Worm (Caenorhabditis elegans): ENCODE results near the gene C13C4.7.

The C13C4.7 gene

DNA sequence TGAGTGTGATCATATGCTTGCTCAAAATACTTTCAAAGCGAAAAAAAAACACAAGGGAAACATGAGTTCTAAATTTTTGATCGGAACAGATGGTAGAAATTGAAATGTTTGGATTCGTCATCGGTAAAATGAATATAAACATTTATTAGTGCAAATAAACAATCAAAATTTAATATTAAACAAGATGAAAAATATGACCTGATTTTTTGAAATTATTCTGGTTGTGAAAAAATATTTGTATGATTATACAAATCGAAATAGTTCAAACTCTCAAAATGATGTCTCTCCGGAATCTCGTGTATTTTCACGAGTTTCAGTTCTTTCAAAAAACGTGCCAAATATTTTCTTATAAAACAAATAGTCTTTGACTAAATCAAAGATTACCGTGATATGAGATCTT lies at the start of gene C13C4.7:
Gene C13C4.7, minus strand, starts transcription at position 101 of the 400 bp plus-strand sequence.
- no peak for TF ChIP-seq pha-4 (tag; optimal IDR thresholded peaks at IDR 0.05)
- no peak for TF ChIP-seq fkh-3 (tag; optimal IDR thresholded peaks at IDR 0.05)
- TF ChIP-seq somi-1 (GFP tag; optimal IDR thresholded peaks at IDR 0.05) = no peak
- no peak for TF ChIP-seq him-1 (tag; optimal IDR thresholded peaks at IDR 0.05)
- no peak for TF ChIP-seq B0261.1 (tag; optimal IDR thresholded peaks at IDR 0.05)
- TF ChIP-seq rec-8 (tag; optimal IDR thresholded peaks at IDR 0.05) = no peak
- no peak for TF ChIP-seq F49E8.2 (tag; optimal IDR thresholded peaks at IDR 0.05; ENCODE audit: insufficient read depth)

DNA sequence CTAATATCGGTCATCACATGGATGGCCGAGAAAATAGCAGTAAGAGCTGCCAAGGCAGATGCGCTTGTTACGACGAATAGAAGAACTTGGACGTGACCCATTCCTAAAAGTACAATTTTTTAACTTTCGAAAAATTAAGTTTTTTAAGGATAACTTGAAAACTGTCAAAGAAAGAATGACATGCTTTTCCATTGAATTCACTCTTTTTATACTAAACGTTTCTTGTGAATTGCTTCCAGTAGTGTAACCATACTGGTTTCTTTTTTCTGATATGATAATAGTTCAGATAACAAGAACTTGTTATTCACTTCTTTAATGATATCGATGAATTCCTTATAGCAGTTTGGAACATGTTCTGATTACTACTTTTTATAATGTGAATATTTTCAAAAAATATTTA lies 47.4 kb upstream of the C13C4.7 start, which contains the start of gene col-37:
Gene col-37, minus strand, starts transcription at position 101 of the 400 bp plus-strand sequence.
- TF ChIP-seq B0336.3 (GFP tag; IDR thresholded peaks at IDR 0.05) (no peak), ceh-58 (GFP tag; IDR thresholded peaks at IDR 0.05) (no peak), ztf-3 (GFP tag; optimal IDR thresholded peaks at IDR 0.05) (no peak), Y53G8AR.9 (GFP tag; conservative IDR thresholded peaks at IDR 0.05) (no peak), lsy-27 (tag; optimal IDR thresholded peaks at IDR 0.05; ENCODE audit: borderline replicate concordance, insufficient read depth) (no peak), Y56A3A.18 (GFP tag; IDR thresholded peaks at IDR 0.05) (no peak), nfya-1 (tag; optimal IDR thresholded peaks at IDR 0.05; ENCODE audit: borderline replicate concordance, insufficient read depth) (no peak), nhr-27 (tag; optimal IDR thresholded peaks at IDR 0.05) (no peak), attf-3 (GFP tag; conservative IDR thresholded peaks at IDR 0.05) (no peak)

DNA sequence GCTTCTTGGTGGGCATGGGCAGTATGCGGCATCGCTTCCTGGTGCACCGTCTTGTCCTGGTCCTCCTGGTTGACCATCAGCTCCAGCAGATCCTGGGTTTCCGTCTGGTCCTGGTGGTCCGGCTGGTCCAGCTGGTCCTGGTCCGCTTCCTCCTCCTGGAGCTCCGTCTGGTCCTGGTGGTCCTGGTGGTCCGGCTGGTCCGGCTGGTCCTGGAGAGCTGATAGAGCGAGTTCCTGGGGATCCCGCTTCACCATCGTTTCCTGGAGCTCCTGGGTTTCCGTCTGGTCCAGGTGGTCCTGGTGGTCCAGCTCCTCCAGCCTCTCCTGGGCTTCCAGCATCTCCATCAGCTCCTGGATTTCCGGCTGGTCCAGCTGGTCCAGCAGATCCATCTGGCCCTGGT lies 46.8 kb upstream of the C13C4.7 start:
- peak; percentile 96 for TF ChIP-seq egrh-3 (GFP tag; IDR thresholded peaks at IDR 0.05)
- no peak for TF ChIP-seq F55B11.4 (tag; optimal IDR thresholded peaks at IDR 0.05; ENCODE audit: borderline replicate concordance, insufficient read depth)
- 0 out of 2 replicates have a peak, but pooled peaks have one; percentile 66 for TF ChIP-seq aptf-3 (GFP tag; IDR thresholded peaks at IDR 0.05)

DNA sequence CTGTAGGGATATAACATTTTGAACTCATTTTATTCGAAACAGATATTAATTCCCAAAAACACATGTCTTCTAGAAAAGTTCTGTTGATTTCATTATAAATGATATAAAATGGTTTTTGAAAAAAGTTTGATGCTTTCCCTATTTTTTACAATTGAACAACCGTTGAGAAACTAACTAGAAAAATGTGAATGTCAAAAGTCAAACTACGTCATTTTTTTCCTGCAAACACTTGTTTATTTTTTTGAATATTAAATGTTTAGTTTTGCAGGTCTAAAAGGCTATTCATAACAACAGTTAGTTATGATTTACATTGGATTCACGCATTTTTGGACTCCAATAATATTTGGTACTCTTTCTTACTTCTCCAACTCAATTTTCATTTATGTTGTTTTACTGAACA lies 42.6 kb upstream of the C13C4.7 start, which contains the start of gene srj-4:
Gene srj-4, plus strand, starts transcription at position 301 of the 400 bp plus-strand sequence.
- no peak for TF ChIP-seq pbrm-1 (GFP tag; IDR thresholded peaks at IDR 0.05)
- TF ChIP-seq aptf-2 (GFP tag; conservative IDR thresholded peaks at IDR 0.05) = no peak
- no peak for TF ChIP-seq nhr-90 (tag; optimal IDR thresholded peaks at IDR 0.05)
- TF ChIP-seq F23B12.7 (tag; optimal IDR thresholded peaks at IDR 0.05; ENCODE audit: insufficient read depth) = no peak
- no peak for TF ChIP-seq ceh-40 (GFP tag; IDR thresholded peaks at IDR 0.05)
- TF ChIP-seq hlh-12 (tag; optimal IDR thresholded peaks at IDR 0.05) = no peak
- TF ChIP-seq chd-7 (tag; optimal IDR thresholded peaks at IDR 0.05) = no peak
- TF ChIP-seq F10E7.11 (tag; optimal IDR thresholded peaks at IDR 0.05) = no peak
- TF ChIP-seq F39B2.1 (GFP tag; IDR thresholded peaks at IDR 0.05) = no peak
- TF ChIP-seq Y67H2A.10 (GFP tag; conservative IDR thresholded peaks at IDR 0.05) = no peak
- TF ChIP-seq attf-3 (GFP tag; conservative IDR thresholded peaks at IDR 0.05) = no peak
- TF ChIP-seq Y53F4B.3 (GFP tag; IDR thresholded peaks at IDR 0.05) = no peak

DNA sequence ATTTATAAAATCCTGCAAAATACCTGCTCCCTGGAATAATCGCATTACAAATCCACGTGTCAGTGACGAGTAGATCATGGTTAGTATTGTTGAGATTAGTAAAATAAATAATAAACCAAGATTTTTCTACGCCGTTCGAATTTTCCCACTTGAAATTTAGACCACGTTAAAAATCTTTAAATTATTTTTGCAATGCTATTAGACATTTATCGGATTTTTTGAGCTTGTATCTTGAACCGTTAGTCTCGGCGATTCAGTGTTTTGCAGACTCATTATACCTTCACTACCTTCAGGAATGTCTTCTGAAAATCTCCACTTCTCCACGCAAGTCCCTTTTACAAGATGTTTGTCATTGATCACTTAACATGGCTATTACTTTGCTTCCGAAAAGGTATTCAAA lies 41.9 kb upstream of the C13C4.7 start, which contains the start of gene C27A7.5:
Gene C27A7.5, minus strand, starts transcription at position 101 of the 400 bp plus-strand sequence.
- TF ChIP-seq ztf-25 (GFP tag; IDR thresholded peaks at IDR 0.05) = no peak
- no peak for TF ChIP-seq Y67H2A.10 (GFP tag; conservative IDR thresholded peaks at IDR 0.05)
- no peak for TF ChIP-seq let-607 (tag; optimal IDR thresholded peaks at IDR 0.05)
- TF ChIP-seq snpc-4 (GFP tag; optimal IDR thresholded peaks at IDR 0.05) = no peak
- TF ChIP-seq snpc-4 (tag; optimal IDR thresholded peaks at IDR 0.05) = no peak

Data from whole organism, young adult.